Fruit fly (Drosophila melanogaster): ENCODE measurements around the gene Sec23.

Sec23 gene

dm6 chr3R:5621714-5622405 is 27.0 kb upstream of the Sec23 start:
- TF ChIP-seq Rel (GFP tag; optimal IDR thresholded peaks at IDR 0.05) = no peak
- TF ChIP-seq Rel (tag; optimal IDR thresholded peaks at IDR 0.05) = peak; percentile 15
- no peak for TF ChIP-seq br (GFP tag; optimal IDR thresholded peaks at IDR 0.05)

DNA sequence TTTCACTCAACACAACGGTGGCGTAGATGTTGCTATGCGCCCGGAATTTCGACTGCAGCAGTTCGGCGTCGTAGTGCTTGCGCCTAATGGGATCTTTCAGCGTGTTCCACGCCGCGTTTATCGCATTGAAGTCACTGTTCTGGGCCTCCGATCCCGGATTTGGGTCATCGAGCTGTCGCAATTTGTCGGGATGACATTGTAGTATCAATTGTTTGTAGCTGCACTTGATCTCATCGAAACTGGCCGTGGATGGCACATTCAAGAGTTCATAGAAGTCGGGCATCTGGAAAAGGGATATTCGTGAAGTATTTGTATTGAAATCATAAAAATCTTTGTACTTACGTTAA is 26.5 kb upstream of the Sec23 start:
- TF ChIP-seq CrebA (GFP tag; optimal IDR thresholded peaks at IDR 0.05; ENCODE audit: borderline replicate concordance) (no peak), Mio (GFP tag; optimal IDR thresholded peaks at IDR 0.05) (no peak), psq (GFP tag; optimal IDR thresholded peaks at IDR 0.05) (no peak), Myc (optimal IDR thresholded peaks at IDR 0.05) (no peak), Sp1 (GFP tag; optimal IDR thresholded peaks at IDR 0.05) (no peak), h (GFP tag; optimal IDR thresholded peaks at IDR 0.05) (no peak), Rel (GFP tag; optimal IDR thresholded peaks at IDR 0.05) (no peak), Rel (tag; optimal IDR thresholded peaks at IDR 0.05) (no peak), OdsH (GFP tag; optimal IDR thresholded peaks at IDR 0.05) (no peak), lola (GFP tag; optimal IDR thresholded peaks at IDR 0.05) (no peak), Hr78 (GFP tag; optimal IDR thresholded peaks at IDR 0.05) (no peak)

- TF ChIP-seq fru (GFP tag; optimal IDR thresholded peaks at IDR 0.05) = peak; percentile 72
- TF ChIP-seq GATAd (GFP tag; optimal IDR thresholded peaks at IDR 0.05) = no peak
- TF ChIP-seq dmrt93B (GFP tag; optimal IDR thresholded peaks at IDR 0.05) = peak; percentile 36
- TF ChIP-seq br (GFP tag; optimal IDR thresholded peaks at IDR 0.05) = peak; percentile 71
- peak; percentile 97 for TF ChIP-seq Hr83 (GFP tag; optimal IDR thresholded peaks at IDR 0.05; ENCODE audit: poor library complexity, severe bottlenecking)
- TF ChIP-seq dl (GFP tag; optimal IDR thresholded peaks at IDR 0.05; ENCODE audit: insufficient read depth in 1 of 2, partially characterized antibody in 2 of 2) = no peak
- TF ChIP-seq jim (GFP tag; optimal IDR thresholded peaks at IDR 0.05) = peak; percentile 75
- TF ChIP-seq psq (GFP tag; optimal IDR thresholded peaks at IDR 0.05) = no peak
- TF ChIP-seq Dfd (GFP tag; optimal IDR thresholded peaks at IDR 0.05) = no peak
- TF ChIP-seq ey (GFP tag; optimal IDR thresholded peaks at IDR 0.05) = peak; percentile 33
- TF ChIP-seq Rel (GFP tag; optimal IDR thresholded peaks at IDR 0.05) = no peak
- TF ChIP-seq Rel (tag; optimal IDR thresholded peaks at IDR 0.05) = peak; percentile 25
- TF ChIP-seq usp (GFP tag; optimal IDR thresholded peaks at IDR 0.05) = no peak
- no peak for TF ChIP-seq N (GFP tag; optimal IDR thresholded peaks at IDR 0.05)
- no peak for TF ChIP-seq Abd-B (GFP tag; optimal IDR thresholded peaks at IDR 0.05)
- TF ChIP-seq Hr78 (GFP tag; optimal IDR thresholded peaks at IDR 0.05) = no peak
- peak; percentile 80 for TF ChIP-seq h (GFP tag; optimal IDR thresholded peaks at IDR 0.05)
- peak; percentile 21 to 68 for TF ChIP-seq foxo (GFP tag; optimal IDR thresholded peaks at IDR 0.05)
- peak; percentile 79 for TF ChIP-seq OdsH (GFP tag; optimal IDR thresholded peaks at IDR 0.05)
- no peak for TF ChIP-seq lola (GFP tag; optimal IDR thresholded peaks at IDR 0.05)
- no peak for TF ChIP-seq Myc (optimal IDR thresholded peaks at IDR 0.05)
- peak; percentile 89 for TF ChIP-seq Hnf4 (GFP tag; optimal IDR thresholded peaks at IDR 0.05)
- TF ChIP-seq Vsx2 (GFP tag; optimal IDR thresholded peaks at IDR 0.05; ENCODE audit: partially characterized antibody) = no peak
- TF ChIP-seq CrebA (GFP tag; optimal IDR thresholded peaks at IDR 0.05; ENCODE audit: borderline replicate concordance) = no peak
- TF ChIP-seq Sp1 (GFP tag; optimal IDR thresholded peaks at IDR 0.05) = peak; percentile 70
- peak; percentile 82 for TF ChIP-seq brk (GFP tag; optimal IDR thresholded peaks at IDR 0.05)
- peak; percentile 42 for TF ChIP-seq sage (GFP tag; optimal IDR thresholded peaks at IDR 0.05)
- no peak for TF ChIP-seq pan (optimal IDR thresholded peaks at IDR 0.05)
- TF ChIP-seq Dif (GFP tag; optimal IDR thresholded peaks at IDR 0.05; ENCODE audit: partially characterized antibody) = no peak
- peak; percentile 41 for TF ChIP-seq dsf (GFP tag; optimal IDR thresholded peaks at IDR 0.05; ENCODE audit: borderline replicate concordance)
- TF ChIP-seq rgr (GFP tag; optimal IDR thresholded peaks at IDR 0.05) = peak; percentile 84
- TF ChIP-seq HLH106 (tag; optimal IDR thresholded peaks at IDR 0.05) = peak; percentile 28
- TF ChIP-seq Jra (GFP tag; optimal IDR thresholded peaks at IDR 0.05) = peak; percentile 87
- peak; percentile 14 for TF ChIP-seq sv (GFP tag; optimal IDR thresholded peaks at IDR 0.05)
- peak; percentile 36 for TF ChIP-seq woc (GFP tag; optimal IDR thresholded peaks at IDR 0.05)
- TF ChIP-seq CG32264 (GFP tag; optimal IDR thresholded peaks at IDR 0.05) = peak; percentile 62
- peak; percentile 66 for TF ChIP-seq CG9705 (GFP tag; optimal IDR thresholded peaks at IDR 0.05)
- no peak for TF ChIP-seq tai (GFP tag; optimal IDR thresholded peaks at IDR 0.05)
- TF ChIP-seq Mio (GFP tag; optimal IDR thresholded peaks at IDR 0.05) = peak; percentile 12
Observed at dm6 chr3R:5622985-5623630, 25.8 kb upstream of the Sec23 start.

All from whole organism, wandering third instar larva.